Fruit fly (Drosophila melanogaster) Kc167 (cell line): Measurements from ENCODE around the gene Dbct.

Experiments used
- Myc ChIP-seq: fragments of >200 bp; optimal IDR thresholded peaks from 2 replicates; lab custom pipeline; 2017; ENCODE audit warnings: missing external identifiers
- h ChIP-seq: fragments of >200 bp; optimal IDR thresholded peaks from 3 replicates; lab custom pipeline; 2018; ENCODE audit warnings: missing external identifiers
- psq ChIP-seq: fragments of >200 bp; optimal IDR thresholded peaks from 2 replicates; lab custom pipeline; 2017; ENCODE audit warnings: missing external identifiers

DNA sequence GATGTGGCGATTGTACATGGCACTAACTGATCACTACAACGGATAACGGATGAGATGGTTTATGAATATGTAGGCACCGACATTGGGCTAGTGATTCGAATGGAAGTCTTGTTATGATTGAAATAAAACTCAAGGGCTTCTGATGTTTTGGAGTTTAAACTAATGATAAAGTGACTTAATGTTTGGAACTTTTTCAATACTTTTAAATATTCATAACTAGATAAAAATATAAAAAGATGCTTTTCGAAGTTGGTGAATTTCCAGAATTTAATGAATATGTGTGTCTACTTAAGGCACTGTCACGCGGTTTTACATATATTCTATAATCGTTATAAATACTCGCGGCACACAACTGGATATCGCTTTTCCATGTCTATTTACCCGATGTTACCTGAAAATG is 10.0 kb downstream of the Dbct start, which contains the start of gene CG9072:
- TF ChIP-seq psq (lab: Kevin White, UChicago) = no peak
- no peak for TF ChIP-seq Myc
- TF ChIP-seq h = no peak
